Fruit fly (Drosophila melanogaster): ENCODE data around the gene CG14864.

The CG14864 gene

DNA sequence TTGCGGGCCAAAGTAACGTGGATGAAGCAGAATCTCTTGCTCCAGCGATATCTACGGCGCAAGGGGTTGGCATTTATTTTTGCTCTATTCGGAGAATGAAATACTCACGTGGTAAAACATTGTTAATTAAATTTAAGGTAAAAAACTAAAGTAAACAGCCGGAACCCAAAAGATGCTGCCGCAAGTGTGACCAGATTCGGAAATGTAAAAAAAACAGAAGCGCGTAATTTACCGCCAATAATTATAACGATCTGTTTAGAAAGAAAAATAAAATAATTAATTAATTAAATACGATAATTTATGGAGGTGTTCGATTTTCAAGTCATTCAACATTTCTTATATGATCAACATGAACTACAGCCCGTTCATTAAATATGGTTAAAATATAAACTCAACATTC is 45.4 kb downstream of the CG14864 start, which contains the start of gene Polr2G (continued):
- TF ChIP-seq MESR4 (GFP tag; optimal IDR thresholded peaks at IDR 0.05) = peak; percentile 61
- peak; percentile 4 for TF ChIP-seq Ets97D (GFP tag; optimal IDR thresholded peaks at IDR 0.05)
- peak; percentile 63 for TF ChIP-seq gfzf (GFP tag; optimal IDR thresholded peaks at IDR 0.05)
- peak; percentile 15; the same call in 1 of the 2 replicates for TF ChIP-seq Scr (GFP tag; IDR thresholded peaks at IDR 0.05; ENCODE audit: partially characterized antibody)
- no peak for TF ChIP-seq CG4404 (GFP tag; IDR thresholded peaks at IDR 0.05)
- TF ChIP-seq YL-1 (GFP tag; optimal IDR thresholded peaks at IDR 0.05) = peak; percentile 34
- peak; percentile 67 for TF ChIP-seq E2f2 (GFP tag; IDR thresholded peaks at IDR 0.05)
- TF ChIP-seq BEAF-32 (GFP tag; optimal IDR thresholded peaks at IDR 0.05) = peak; percentile 14
- no peak for TF ChIP-seq CG7786 (GFP tag; optimal IDR thresholded peaks at IDR 0.05)

DNA sequence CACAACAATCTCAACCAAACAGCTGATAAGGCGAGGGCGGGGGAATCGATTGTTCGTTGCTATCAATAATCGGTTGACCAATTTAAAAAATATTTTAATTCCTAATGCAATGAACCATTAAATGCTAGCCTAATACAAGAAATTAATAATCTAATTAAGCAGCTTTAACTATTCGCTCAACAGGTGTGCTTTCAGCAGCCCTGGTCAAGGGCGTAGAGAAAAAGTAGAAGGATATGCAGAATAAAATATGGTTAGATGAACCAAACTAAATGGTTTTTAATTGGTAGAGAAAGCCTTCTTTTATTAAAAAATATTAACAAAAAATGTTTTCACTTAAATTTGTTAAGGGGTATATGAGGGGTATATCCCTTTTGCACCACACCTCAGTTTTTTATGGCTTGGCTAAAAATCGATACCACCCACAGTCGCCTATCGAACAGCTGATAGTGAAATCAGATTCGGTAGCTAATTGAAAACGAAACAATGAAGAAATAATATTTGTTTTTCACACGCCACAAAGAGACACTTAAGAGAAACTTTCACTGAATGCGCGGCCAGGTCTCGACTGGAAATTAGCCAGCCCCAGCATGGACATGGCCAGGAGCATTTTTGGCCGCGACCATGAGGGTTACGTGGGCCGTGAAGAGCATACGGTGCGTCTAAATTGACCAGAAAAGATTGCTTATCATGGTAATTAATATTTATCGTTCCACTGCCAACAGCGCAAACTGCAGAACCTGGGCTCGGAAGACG is 49.3 kb downstream of the CG14864 start, which contains the start of the genes SIDL and CG12241:
SIDL (minus strand) TSS at position 51 of the 753 bp plus-strand sequence.
CG12241 (plus strand) TSS at position 433 of the 753 bp plus-strand sequence.
- peak; percentile 75 for TF ChIP-seq sug (tag; optimal IDR thresholded peaks at IDR 0.05)
- no peak for TF ChIP-seq pros (GFP tag; optimal IDR thresholded peaks at IDR 0.05)
- peak in 1 of 2 experiments; percentile 43 for TF ChIP-seq Hr51 (GFP tag; optimal IDR thresholded peaks at IDR 0.05)
- TF ChIP-seq vnd (GFP tag; IDR thresholded peaks at IDR 0.05; ENCODE audit: partially characterized antibody) = no peak
- peak; percentile 46 for TF ChIP-seq fd3F (GFP tag; optimal IDR thresholded peaks at IDR 0.05)
- TF ChIP-seq emc (GFP tag; optimal IDR thresholded peaks at IDR 0.05) = peak; percentile 48
- TF ChIP-seq zen (tag; optimal IDR thresholded peaks at IDR 0.05) = peak; percentile 72
- TF ChIP-seq ap (GFP tag; IDR thresholded peaks at IDR 0.05) = no peak
- TF ChIP-seq dmrt99B (tag; optimal IDR thresholded peaks at IDR 0.05) = no peak
- no peak for TF ChIP-seq hb (GFP tag; IDR thresholded peaks at IDR 0.05; ENCODE audit: partially characterized antibody)
- no peak for TF ChIP-seq pfk (GFP tag; optimal IDR thresholded peaks at IDR 0.05)
- TF ChIP-seq fru (optimal IDR thresholded peaks at IDR 0.05) = no peak
- TF ChIP-seq GATAe (GFP tag; conservative IDR thresholded peaks at IDR 0.05) = peak; percentile 84
- peak; percentile 67 for TF ChIP-seq crc (GFP tag; optimal IDR thresholded peaks at IDR 0.05)
- peak; percentile 77 for TF ChIP-seq Side (GFP tag; optimal IDR thresholded peaks at IDR 0.05)
- peak in 1 of 2 experiments; percentile 44 for TF ChIP-seq bsh (GFP tag; optimal IDR thresholded peaks at IDR 0.05)
- peak; percentile 11 for TF ChIP-seq org-1 (GFP tag; optimal IDR thresholded peaks at IDR 0.05)
- peak; percentile 24 for TF ChIP-seq CG9609 (GFP tag; optimal IDR thresholded peaks at IDR 0.05)
- TF ChIP-seq odd (GFP tag; optimal IDR thresholded peaks at IDR 0.05) = no peak
- TF ChIP-seq CG2712 (tag; optimal IDR thresholded peaks at IDR 0.05) = peak; percentile 86
- peak; percentile 73 for TF ChIP-seq CG14710 (tag; optimal IDR thresholded peaks at IDR 0.05)
- no peak for TF ChIP-seq CG17328 (GFP tag; IDR thresholded peaks at IDR 0.05)
- peak; percentile 18 for TF ChIP-seq CG13123 (GFP tag; optimal IDR thresholded peaks at IDR 0.05)
- peak; percentile 80; the same call in 2 of the 3 replicates for TF ChIP-seq C15 (GFP tag; IDR thresholded peaks at IDR 0.05)
- peak; percentile 87 for TF ChIP-seq danr (GFP tag; IDR thresholded peaks at IDR 0.05)
- TF ChIP-seq CG2202 (tag; optimal IDR thresholded peaks at IDR 0.05) = no peak
- TF ChIP-seq HLH4C (GFP tag; IDR thresholded peaks at IDR 0.05; ENCODE audit: partially characterized antibody) = no peak; the same call in 2 of the 3 replicates
- no peak for TF ChIP-seq sens-2 (GFP tag; IDR thresholded peaks at IDR 0.05)
- TF ChIP-seq CG18599 (GFP tag; optimal IDR thresholded peaks at IDR 0.05) = no peak
- TF ChIP-seq caup (GFP tag; optimal IDR thresholded peaks at IDR 0.05; ENCODE audit: severe bottlenecking) = peak; percentile 83
- TF ChIP-seq repo (GFP tag; optimal IDR thresholded peaks at IDR 0.05) = peak; percentile 46
- TF ChIP-seq CG1832 (GFP tag; optimal IDR thresholded peaks at IDR 0.05) = no peak
- no peak for TF ChIP-seq p53 (GFP tag; optimal IDR thresholded peaks at IDR 0.05)
- peak; percentile 22 for TF ChIP-seq Mes4 (GFP tag; optimal IDR thresholded peaks at IDR 0.05)
- peak; percentile 96 for TF ChIP-seq Vsx1 (GFP tag; optimal IDR thresholded peaks at IDR 0.05)
- no peak for TF ChIP-seq CG3163 (GFP tag; optimal IDR thresholded peaks at IDR 0.05)
- TF ChIP-seq CG15601 (tag; optimal IDR thresholded peaks at IDR 0.05) = peak; percentile 18
- TF ChIP-seq grau (tag; optimal IDR thresholded peaks at IDR 0.05) = peak; percentile 57

Data from whole organism, embryonic.